Fruit fly (Drosophila melanogaster) Kc167 (cell line): Measurements from ENCODE around the gene CG6055.

Source experiments
- Myc ChIP-seq: fragments of >200 bp; optimal IDR thresholded peaks from 2 replicates; lab custom pipeline; 2017; ENCODE audit warnings: missing external identifiers
- Sin3A ChIP-seq: fragments of >200 bp; optimal IDR thresholded peaks from 2 replicates; lab custom pipeline; 2018; ENCODE audit warnings: missing external identifiers
- h ChIP-seq: fragments of >200 bp; optimal IDR thresholded peaks from 3 replicates; lab custom pipeline; 2018; ENCODE audit warnings: missing external identifiers
- insv ChIP-seq: fragments of >200 bp; optimal IDR thresholded peaks from 3 replicates; lab custom pipeline; 2018; ENCODE audit warnings: missing external identifiers
- psq ChIP-seq: fragments of >200 bp; optimal IDR thresholded peaks from 2 replicates; lab custom pipeline; 2017; ENCODE audit warnings: missing external identifiers
- ttk ChIP-seq: sonication (Bioruptor generic); optimal IDR thresholded peaks from 2 replicates; lab custom pipeline; 2017; ENCODE audit warnings: missing external identifiers

DNA sequence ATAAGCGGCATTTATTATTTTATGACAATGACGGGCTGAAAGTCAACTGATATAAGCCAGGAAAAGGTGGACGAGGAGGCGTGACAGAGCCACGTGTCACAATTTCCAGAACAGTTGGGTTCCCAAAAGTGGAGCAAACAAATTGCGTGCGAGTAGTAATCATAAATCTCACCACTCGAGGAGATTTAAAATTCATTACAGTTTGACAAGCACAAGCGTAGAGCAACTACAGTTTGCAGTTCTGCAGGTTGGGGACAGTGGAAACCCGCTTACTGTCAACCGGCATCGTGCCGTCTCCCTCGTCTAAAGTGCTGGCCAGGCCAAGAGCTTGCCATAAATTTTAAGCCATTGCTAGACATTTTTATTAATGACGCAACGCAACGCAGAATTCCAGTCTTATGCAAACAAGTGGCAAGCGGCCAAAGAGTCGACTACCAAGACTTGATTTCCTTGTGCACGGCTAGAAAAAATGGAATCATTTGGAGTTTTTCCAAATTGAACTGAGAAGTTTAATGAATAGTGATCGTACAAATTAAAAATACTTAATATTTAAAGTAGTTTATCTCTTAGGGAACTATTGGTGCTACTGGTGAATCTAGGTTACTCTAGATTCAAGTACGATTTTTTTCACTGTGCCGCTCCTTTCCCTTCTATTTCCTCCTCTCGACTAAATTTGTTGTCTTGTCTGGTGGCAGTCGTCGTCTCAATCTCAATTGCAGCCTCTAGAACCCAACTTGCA lies 47.1 kb downstream of the CG6055 start:
- TF ChIP-seq Myc (no peak), ttk (lab: Kevin White, UChicago) (no peak), h (lab: Kevin White, UChicago) (no peak), insv (lab: Kevin White, UChicago) (no peak), Sin3A (lab: Kevin White, UChicago) (no peak), psq (lab: Kevin White, UChicago) (no peak)
